Worm (Caenorhabditis elegans) whole organism, late embryonic: ENCODE results near the gene F07H5.13.
A peak's percentile ranks its signal among the peaks of the same experiment; 100 is the strongest.

Experiments
- ceh-18 ChIP-seq: sonication (generic microtip); optimal IDR thresholded peaks from 2 replicates; lab custom pipeline; 2016; ENCODE audit warnings: missing genetic modification characterization, missing compliant biosample characterization
- ceh-22 ChIP-seq: sonication (generic microtip); optimal IDR thresholded peaks from 2 replicates; lab custom pipeline; 2017; ENCODE audit warnings: missing biosample characterization, missing genetic modification characterization
- ceh-24 ChIP-seq: sonication (generic microtip); optimal IDR thresholded peaks from 2 replicates; lab custom pipeline; 2016; ENCODE audit warnings: mild to moderate bottlenecking, missing genetic modification characterization, missing compliant biosample characterization
- ceh-30 ChIP-seq: fragments of 150-350 bp; optimal IDR thresholded peaks from 2 replicates; lab custom pipeline; 2014; ENCODE audit warnings: missing biosample characterization, missing genetic modification characterization
- dve-1 ChIP-seq: sonication (generic microtip); optimal IDR thresholded peaks from 2 replicates; lab custom pipeline; 2017; ENCODE audit warnings: antibody characterized with exemption, mild to moderate bottlenecking, missing genetic modification characterization, missing compliant biosample characterization
- ets-4 ChIP-seq: sonication (generic microtip); optimal IDR thresholded peaks from 2 replicates; lab custom pipeline; 2016; ENCODE audit warnings: missing genetic modification characterization, missing compliant biosample characterization
- fkh-10 ChIP-seq: fragments of 150-350 bp; optimal IDR thresholded peaks from 2 replicates; lab custom pipeline; 2014; ENCODE audit warnings: missing biosample characterization, missing genetic modification reagents, missing genetic modification characterization
- hlh-30 ChIP-seq: sonication (generic microtip); optimal IDR thresholded peaks from 2 replicates; lab custom pipeline; 2017; ENCODE audit warnings: antibody characterized with exemption, missing genetic modification characterization, missing compliant biosample characterization; ENCODE audit not compliant: insufficient read depth
- hlh-6 ChIP-seq: sonication (generic microtip); optimal IDR thresholded peaks from 2 replicates; lab custom pipeline; 2016; ENCODE audit warnings: missing genotype, missing genetic modification characterization, missing compliant biosample characterization
- lin-11 ChIP-seq: fragments of 200-800 bp; sonication (Bioruptor generic); optimal IDR thresholded peaks from 2 replicates; lab custom pipeline; 2018; ENCODE audit warnings: mild to moderate bottlenecking, missing genetic modification characterization, missing compliant biosample characterization
- nfya-1 ChIP-seq: sonication (generic microtip); optimal IDR thresholded peaks from 2 replicates; lab custom pipeline; 2017; ENCODE audit warnings: missing genetic modification characterization, mild to moderate bottlenecking, missing compliant biosample characterization, antibody characterized with exemption, moderate library complexity
- odd-2 ChIP-seq: sonication (generic microtip); optimal IDR thresholded peaks from 2 replicates; lab custom pipeline; 2017; ENCODE audit warnings: antibody characterized with exemption, mild to moderate bottlenecking, missing genetic modification characterization, missing compliant biosample characterization
- unc-42 ChIP-seq: sonication (generic microtip); optimal IDR thresholded peaks from 2 replicates; lab custom pipeline; 2016; ENCODE audit warnings: missing genotype, missing genetic modification characterization, missing compliant biosample characterization

F07H5.13 gene

ce11 chrII:8835857-8836256 is 45.5 kb downstream of the F07H5.13 start, which contains the start of gene F46C5.4:
Gene F46C5.4, plus strand, starts transcription at chrII:8836078.
- TF ChIP-seq ceh-22 (tag; lab: Kevin White, UChicago) (no peak), hlh-6 (tag; lab: Kevin White, UChicago) (no peak), unc-42 (tag; lab: Kevin White, UChicago) (peak; percentile 58)

ce11 chrII:8839025-8839424 is 48.7 kb downstream of the F07H5.13 start, which contains the start of gene F46C5.7:
Gene F46C5.7, plus strand, starts transcription at chrII:8839325.
- TF ChIP-seq hlh-30 (tag; lab: Kevin White, UChicago) (no peak), nfya-1 (tag; lab: Kevin White, UChicago) (no peak), odd-2 (tag; lab: Kevin White, UChicago) (no peak), fkh-10 (GFP tag; lab: Kevin White, UChicago) (no peak), lin-11 (tag; lab: Kevin White, UChicago) (no peak), ceh-24 (tag; lab: Kevin White, UChicago) (no peak), unc-42 (tag; lab: Kevin White, UChicago) (no peak), ets-4 (tag; lab: Kevin White, UChicago) (no peak), ceh-30 (tag; lab: Kevin White, UChicago) (no peak), dve-1 (tag; lab: Kevin White, UChicago) (no peak), ceh-18 (tag; lab: Kevin White, UChicago) (no peak)
